3 worm cellular contexts compared by ENCODE assay signal in the genomic region with DNA sequence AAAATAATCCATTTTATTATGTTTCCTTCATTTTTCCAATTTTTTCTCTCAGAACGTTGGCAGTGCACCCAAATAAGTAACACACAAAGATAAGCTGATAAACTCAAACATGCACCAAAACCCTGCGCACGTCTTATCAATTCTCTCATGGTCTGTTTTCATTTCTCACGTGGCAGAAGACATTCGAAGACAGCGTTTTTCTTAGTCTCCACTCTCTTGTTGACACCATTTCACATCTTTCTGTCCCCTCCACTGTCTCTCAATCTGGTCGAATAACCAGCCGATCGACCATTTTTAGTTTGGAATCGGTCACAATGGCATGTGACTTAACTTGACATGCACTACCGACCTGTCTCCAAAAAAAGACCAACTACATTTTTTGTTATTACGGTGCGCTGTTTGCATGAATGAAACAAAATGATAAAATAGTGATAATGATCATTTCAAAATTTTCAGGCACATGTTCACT.
TF ChIP-seq lines count a peak whose summit lies in the region.

A gene (plus strand): TSS at position 51 of the 469 bp plus-strand sequence.

TF ChIP-seq in whole organism, L1 larva, 84 proteins besides CTCF, POLR2A, EP300 and RAD21 (continued from another document and continues in another):
- TF ChIP-seq tbx-2 (tag; optimal IDR thresholded peaks at IDR 0.05; lab: Kevin White, UChicago) (peak; percentile 48), C34B4.2 (tag; optimal IDR thresholded peaks at IDR 0.05; lab: Kevin White, UChicago) (no peak), swsn-7 (tag; optimal IDR thresholded peaks at IDR 0.05; lab: Kevin White, UChicago) (no peak), Y116A8C.19 (tag; optimal IDR thresholded peaks at IDR 0.05; lab: Kevin White, UChicago; ENCODE audit: borderline replicate concordance) (no peak), hpl-2 (GFP tag; optimal IDR thresholded peaks at IDR 0.05; lab: Kevin White, UChicago) (no peak), ceh-88 (GFP tag; IDR thresholded peaks at IDR 0.05; lab: Robert Waterston, UW) (no peak), nhr-28 (tag; optimal IDR thresholded peaks at IDR 0.05; lab: Kevin White, UChicago) (no peak), mab-9 (GFP tag; IDR thresholded peaks at IDR 0.05; lab: Robert Waterston, UW) (no peak), zip-4 (GFP tag; optimal IDR thresholded peaks at IDR 0.05; lab: Kevin White, UChicago) (no peak), nhr-12 (tag; optimal IDR thresholded peaks at IDR 0.05; lab: Kevin White, UChicago) (no peak), egl-13 (tag; optimal IDR thresholded peaks at IDR 0.05; lab: Kevin White, UChicago) (no peak), pag-3 (tag; optimal IDR thresholded peaks at IDR 0.05; lab: Kevin White, UChicago; ENCODE audit: borderline replicate concordance, insufficient read depth) (no peak), snu-23 (GFP tag; optimal IDR thresholded peaks at IDR 0.05; lab: Kevin White, UChicago) (peak; percentile 76), nhr-47 (tag; optimal IDR thresholded peaks at IDR 0.05; lab: Kevin White, UChicago) (no peak), ztf-11 (tag; optimal IDR thresholded peaks at IDR 0.05; lab: Kevin White, UChicago) (no peak), nhr-85 (tag; lab: Kevin White, UChicago) (peak; percentile 91), nhr-90 (tag; optimal IDR thresholded peaks at IDR 0.05; lab: Kevin White, UChicago; ENCODE audit: poor library complexity) (peak; percentile 73), tlp-1 (tag; optimal IDR thresholded peaks at IDR 0.05; lab: Kevin White, UChicago) (no peak), unc-130 (tag; optimal IDR thresholded peaks at IDR 0.05; lab: Kevin White, UChicago) (peak; percentile 60), isw-1 (GFP tag; IDR thresholded peaks at IDR 0.05; lab: Robert Waterston, UW) (no peak), ceh-82 (tag; optimal IDR thresholded peaks at IDR 0.05; lab: Kevin White, UChicago) (no peak), fkh-10 (GFP tag; optimal IDR thresholded peaks at IDR 0.05; lab: Kevin White, UChicago) (no peak), sup-37 (GFP tag; optimal IDR thresholded peaks at IDR 0.05; lab: Kevin White, UChicago) (no peak), lin-39 (tag; optimal IDR thresholded peaks at IDR 0.05; lab: Kevin White, UChicago) (no peak), vab-15 (tag; optimal IDR thresholded peaks at IDR 0.05; lab: Kevin White, UChicago) (no peak), unc-98 (GFP tag; IDR thresholded peaks at IDR 0.05; lab: Robert Waterston, UW) (no peak), nhr-77 (tag; optimal IDR thresholded peaks at IDR 0.05; lab: Kevin White, UChicago) (no peak), ets-5 (GFP tag; IDR thresholded peaks at IDR 0.05; lab: Robert Waterston, UW) (no peak), ces-1 (GFP tag; optimal IDR thresholded peaks at IDR 0.05; lab: Kevin White, UChicago) (no peak), pax-3 (tag; optimal IDR thresholded peaks at IDR 0.05; lab: Kevin White, UChicago) (no peak), nhr-11 (tag; optimal IDR thresholded peaks at IDR 0.05; lab: Kevin White, UChicago) (no peak), egl-27 (tag; optimal IDR thresholded peaks at IDR 0.05; lab: Kevin White, UChicago) (no peak), hlh-17 (GFP tag; optimal IDR thresholded peaks at IDR 0.05; lab: Kevin White, UChicago; ENCODE audit: borderline replicate concordance) (no peak), nhr-71 (tag; optimal IDR thresholded peaks at IDR 0.05; lab: Kevin White, UChicago) (peak; percentile 72), fkh-4 (tag; optimal IDR thresholded peaks at IDR 0.05; lab: Kevin White, UChicago; ENCODE audit: borderline replicate concordance) (no peak), zag-1 (tag; optimal IDR thresholded peaks at IDR 0.05; lab: Kevin White, UChicago) (no peak), unc-86 (tag; optimal IDR thresholded peaks at IDR 0.05; lab: Kevin White, UChicago) (no peak), lsy-2 (tag; optimal IDR thresholded peaks at IDR 0.05; lab: Kevin White, UChicago) (peak in 1 of 2 experiments; percentile 47), C04F5.9 (tag; optimal IDR thresholded peaks at IDR 0.05; lab: Kevin White, UChicago) (no peak), nhr-20 (tag; optimal IDR thresholded peaks at IDR 0.05; lab: Kevin White, UChicago) (peak; percentile 90), ceh-90 (tag; optimal IDR thresholded peaks at IDR 0.05; lab: Kevin White, UChicago) (no peak), alr-1 (tag; optimal IDR thresholded peaks at IDR 0.05; lab: Kevin White, UChicago; ENCODE audit: borderline replicate concordance) (no peak), dsc-1 (tag; optimal IDR thresholded peaks at IDR 0.05; lab: Kevin White, UChicago) (no peak)

TF ChIP-seq in whole organism, L2 larva, 48 proteins besides CTCF, POLR2A, EP300 and RAD21 (continued from another document):
- TF ChIP-seq mab-5 (tag; optimal IDR thresholded peaks at IDR 0.05; lab: Kevin White, UChicago) = no peak
- peak in 1 of 2 experiments; percentile 61 for TF ChIP-seq mdl-1 (tag; optimal IDR thresholded peaks at IDR 0.05; lab: Kevin White, UChicago)
- peak; percentile 61 for TF ChIP-seq fos-1 (tag; optimal IDR thresholded peaks at IDR 0.05; lab: Kevin White, UChicago)
- TF ChIP-seq elt-1 (tag; optimal IDR thresholded peaks at IDR 0.05; lab: Kevin White, UChicago) = no peak
- no peak for TF ChIP-seq ztf-1 (GFP tag; conservative IDR thresholded peaks at IDR 0.05; lab: Robert Waterston, UW)
- peak; percentile 7 for TF ChIP-seq F13H6.1 (tag; optimal IDR thresholded peaks at IDR 0.05; lab: Kevin White, UChicago)
- no peak for TF ChIP-seq skn-1 (tag; optimal IDR thresholded peaks at IDR 0.05; lab: Kevin White, UChicago)
TF ChIP-seq in whole organism, L2 larva: peak in this region for 13.

TF ChIP-seq in whole organism, L3 larva, 47 proteins besides CTCF, POLR2A, EP300 and RAD21 (continued from another document):
- peak; percentile 80 for TF ChIP-seq nhr-23 (tag; optimal IDR thresholded peaks at IDR 0.05; lab: Kevin White, UChicago)
- no peak for TF ChIP-seq mml-1 (tag; optimal IDR thresholded peaks at IDR 0.05; lab: Kevin White, UChicago)
- no peak for TF ChIP-seq ztf-11 (tag; optimal IDR thresholded peaks at IDR 0.05; lab: Kevin White, UChicago)
